Worm (Caenorhabditis elegans) whole organism, L4 larva: ENCODE results near the gene F26D11.1.

Source experiments
- D1046.2 ChIP-seq: fragments of 200-800 bp; sonication (Bioruptor generic); IDR thresholded peaks from 2 replicates; pipeline ENCODE4 v1.3.6; 2022; ENCODE audit warnings: missing genetic modification characterization, missing compliant biosample characterization
- F44E2.7 ChIP-seq: fragments of 200-800 bp; sonication (Bioruptor generic); IDR thresholded peaks from 2 replicates; pipeline ENCODE4 v2.1.2; 2022; ENCODE audit warnings: missing genetic modification characterization, missing compliant biosample characterization
- F49E8.2 ChIP-seq: sonication (generic microtip); optimal IDR thresholded peaks from 2 replicates; lab custom pipeline; 2016; ENCODE audit warnings: missing compliant biosample characterization, mild to moderate bottlenecking, missing genetic modification characterization, borderline replicate concordance
- R02D3.7 ChIP-seq: fragments of 150-350 bp; sonication (generic microtip); optimal IDR thresholded peaks from 3 replicates; lab custom pipeline; 2014; ENCODE audit warnings: missing biosample characterization, missing genetic modification characterization
- T26A8.4 ChIP-seq: fragments of 200-800 bp; sonication (Bioruptor generic); IDR thresholded peaks from 2 replicates; pipeline ENCODE4 v1.3.6; 2022; ENCODE audit warnings: missing genetic modification characterization, missing compliant biosample characterization
- Y105C5A.15 ChIP-seq: fragments of 200-800 bp; sonication (Bioruptor generic); IDR thresholded peaks from 2 replicates; pipeline ENCODE4 v1.3.6; 2022; ENCODE audit warnings: missing genetic modification characterization, missing compliant biosample characterization
- Y75B8A.6 ChIP-seq: fragments of 200-800 bp; sonication (Bioruptor generic); IDR thresholded peaks from 2 replicates; pipeline ENCODE4 v1.3.6; 2022; ENCODE audit warnings: missing genetic modification reagents, missing genetic modification characterization, missing compliant biosample characterization
- ZK337.2 ChIP-seq: fragments of 200-800 bp; sonication (Bioruptor generic); IDR thresholded peaks from 2 replicates; pipeline ENCODE4 v1.3.6; 2022; ENCODE audit warnings: missing genetic modification reagents, missing genetic modification characterization, missing compliant biosample characterization
- aha-1 ChIP-seq: fragments of 150-350 bp; peaks from one replicate; lab custom pipeline; 2014; ENCODE audit warnings: missing biosample characterization, missing genetic modification characterization
- ceh-20 ChIP-seq: fragments of 200-800 bp; sonication (Bioruptor generic); IDR thresholded peaks from 2 replicates; pipeline ENCODE4 v1.3.6; 2022; ENCODE audit warnings: missing genetic modification reagents, missing genetic modification characterization, missing compliant biosample characterization
- ceh-32 ChIP-seq: sonication (generic microtip); optimal IDR thresholded peaks from 2 replicates; lab custom pipeline; 2016; ENCODE audit warnings: mild to moderate bottlenecking, missing genetic modification characterization, missing compliant biosample characterization; ENCODE audit not compliant: poor library complexity
- ceh-44 ChIP-seq: fragments of 200-800 bp; sonication (Bioruptor generic); IDR thresholded peaks from 2 replicates; pipeline ENCODE4 v1.3.6; 2022; ENCODE audit warnings: missing genetic modification reagents, missing genetic modification characterization, missing compliant biosample characterization
- daf-12 ChIP-seq: fragments of 150-350 bp; optimal IDR thresholded peaks from 2 replicates; lab custom pipeline; 2014; ENCODE audit warnings: missing biosample characterization, missing genetic modification reagents, missing genetic modification characterization
- daf-16 ChIP-seq, 3 experiments: sonication (generic microtip); optimal IDR thresholded peaks; 2 replicates each; lab custom pipeline; 2016 to 2017; ENCODE audit warnings: missing genetic modification characterization in 3 of 3, missing genetic modification reagents in 3 of 3, mild to moderate bottlenecking in 2 of 3, missing compliant biosample characterization in 2 of 3, missing biosample characterization in 1 of 3, moderate library complexity in 1 of 3
- daf-19 ChIP-seq: fragments of 200-800 bp; sonication (Bioruptor generic); conservative IDR thresholded peaks from 2 replicates; pipeline ENCODE4 v1.3.6; 2022; ENCODE audit warnings: missing genetic modification characterization, missing compliant biosample characterization
- daf-8 ChIP-seq: fragments of 200-800 bp; sonication (Bioruptor generic); IDR thresholded peaks from 2 replicates; pipeline ENCODE4 v1.3.6; 2022; ENCODE audit warnings: missing genetic modification characterization, missing compliant biosample characterization
- duxl-1 ChIP-seq: sonication (generic microtip); optimal IDR thresholded peaks from 2 replicates; lab custom pipeline; 2016; ENCODE audit warnings: mild to moderate bottlenecking, missing genetic modification characterization, moderate library complexity, missing compliant biosample characterization; ENCODE audit not compliant: poor library complexity
- dve-1 ChIP-seq: sonication (generic microtip); optimal IDR thresholded peaks from 2 replicates; lab custom pipeline; 2017; ENCODE audit warnings: antibody characterized with exemption, mild to moderate bottlenecking, missing genetic modification characterization, missing compliant biosample characterization; ENCODE audit not compliant: insufficient read depth
- gei-8 ChIP-seq: fragments of 200-800 bp; sonication (Bioruptor generic); optimal IDR thresholded peaks from 2 replicates; lab custom pipeline; 2018; ENCODE audit warnings: mild to moderate bottlenecking, missing genetic modification characterization, missing compliant biosample characterization
- hif-1 ChIP-seq, 2 experiments: sonication (generic microtip); optimal IDR thresholded peaks; 2 replicates each; lab custom pipeline; 2016 to 2017; ENCODE audit warnings: missing compliant biosample characterization in 2 of 2, missing genetic modification characterization in 2 of 2, missing genetic modification reagents in 2 of 2, missing genotype in 2 of 2, mild to moderate bottlenecking in 1 of 2
- hlh-11 ChIP-seq: fragments of 200-800 bp; sonication (Bioruptor generic); optimal IDR thresholded peaks from 2 replicates; lab custom pipeline; 2018; ENCODE audit warnings: mild to moderate bottlenecking, missing genetic modification characterization, missing compliant biosample characterization
- hmg-1.1 ChIP-seq: fragments of 200-800 bp; sonication (Bioruptor generic); IDR thresholded peaks from 2 replicates; pipeline ENCODE4 v1.3.6; 2022; ENCODE audit warnings: missing genetic modification reagents, missing genetic modification characterization, missing compliant biosample characterization
- lim-7 ChIP-seq: fragments of 200-800 bp; sonication (Bioruptor generic); IDR thresholded peaks from 2 replicates; pipeline ENCODE4 v1.3.6; 2022; ENCODE audit warnings: missing genetic modification characterization, missing compliant biosample characterization
- lir-3 ChIP-seq: sonication (generic microtip); optimal IDR thresholded peaks from 2 replicates; lab custom pipeline; 2016; ENCODE audit warnings: mild to moderate bottlenecking, missing genetic modification characterization, missing compliant biosample characterization
- lsy-2 ChIP-seq, 2 experiments: fragments of 150-350 bp in 1 of 2; sonication (generic microtip) in 1 of 2; optimal IDR thresholded peaks; 2 replicates each; lab custom pipeline; 2014 to 2017; ENCODE audit warnings: missing biosample characterization in 2 of 2, missing genetic modification characterization in 2 of 2
- madf-9 ChIP-seq: fragments of 200-800 bp; sonication (Bioruptor generic); conservative IDR thresholded peaks from 2 replicates; pipeline ENCODE4 v1.3.6; 2022; ENCODE audit warnings: missing genetic modification reagents, missing genetic modification characterization, missing compliant biosample characterization
- mdt-29 ChIP-seq: fragments of 200-800 bp; sonication (Bioruptor generic); IDR thresholded peaks from 2 replicates; pipeline ENCODE4 v1.3.6; 2022; ENCODE audit warnings: missing genetic modification reagents, missing genetic modification characterization, missing compliant biosample characterization
- mes-2 ChIP-seq: sonication (generic microtip); optimal IDR thresholded peaks from 2 replicates; lab custom pipeline; 2016; ENCODE audit warnings: missing genotype, mild to moderate bottlenecking, missing genetic modification characterization, missing compliant biosample characterization; ENCODE audit not compliant: poor library complexity, severe bottlenecking
- mxl-3 ChIP-seq: fragments of 200-800 bp; sonication (Bioruptor generic); optimal IDR thresholded peaks from 2 replicates; lab custom pipeline; 2018; ENCODE audit warnings: mild to moderate bottlenecking, missing genetic modification characterization, missing compliant biosample characterization
- nhr-11 ChIP-seq: fragments of 150-350 bp; optimal IDR thresholded peaks from 2 replicates; lab custom pipeline; 2014; ENCODE audit warnings: missing biosample characterization, missing genetic modification characterization
- nhr-237 ChIP-seq: sonication (generic microtip); optimal IDR thresholded peaks from 2 replicates; lab custom pipeline; 2017; ENCODE audit warnings: missing biosample characterization, missing genetic modification characterization
- nhr-25 ChIP-seq: sonication (generic microtip); optimal IDR thresholded peaks from 2 replicates; lab custom pipeline; 2017; ENCODE audit warnings: missing genetic modification characterization, mild to moderate bottlenecking, missing compliant biosample characterization, antibody characterized with exemption, moderate library complexity, borderline replicate concordance; ENCODE audit not compliant: insufficient read depth
- nhr-28 ChIP-seq: fragments of 150-350 bp; optimal IDR thresholded peaks from 2 replicates; lab custom pipeline; 2014; ENCODE audit warnings: missing biosample characterization, missing genetic modification characterization
- nhr-41 ChIP-seq: fragments of 200-800 bp; sonication (Bioruptor generic); IDR thresholded peaks from 2 replicates; pipeline ENCODE4 v1.3.6; 2022; ENCODE audit warnings: missing genetic modification reagents, missing genetic modification characterization, missing compliant biosample characterization
- nhr-42 ChIP-seq: fragments of 200-800 bp; sonication (Bioruptor generic); IDR thresholded peaks from 2 replicates; pipeline ENCODE4 v1.3.6; 2022; ENCODE audit warnings: missing genetic modification characterization, missing compliant biosample characterization
- nhr-6 ChIP-seq: fragments of 150-350 bp; optimal IDR thresholded peaks from 2 replicates; lab custom pipeline; 2014; ENCODE audit warnings: missing biosample characterization, missing genetic modification characterization
- nhr-77 ChIP-seq: fragments of 150-350 bp; optimal IDR thresholded peaks from 2 replicates; lab custom pipeline; 2014; ENCODE audit warnings: missing biosample characterization, missing genetic modification characterization
- pha-4 ChIP-seq, 2 experiments: fragments of 150-350 bp in 1 of 2; fragments of 200-800 bp in 1 of 2; sonication (Bioruptor generic) in 1 of 2; IDR thresholded peaks in 1 of 2; optimal IDR thresholded peaks in 1 of 2; 2 replicates each; pipeline versions ENCODE4 v1.3.6 to Lab custom; 2014 to 2022; ENCODE audit warnings: missing genetic modification characterization in 2 of 2, missing genetic modification reagents in 2 of 2, missing biosample characterization in 1 of 2, missing compliant biosample characterization in 1 of 2
- rbr-2 ChIP-seq: sonication (generic microtip); optimal IDR thresholded peaks from 2 replicates; lab custom pipeline; 2016; ENCODE audit warnings: missing genotype, missing genetic modification characterization, missing compliant biosample characterization
- skn-1 ChIP-seq: fragments of 150-350 bp; optimal IDR thresholded peaks from 2 replicates; lab custom pipeline; 2014; ENCODE audit warnings: missing biosample characterization, missing genetic modification characterization
- snpc-4 ChIP-seq: fragments of 150-350 bp; optimal IDR thresholded peaks from 2 replicates; lab custom pipeline; 2014; ENCODE audit warnings: missing biosample characterization, missing genetic modification characterization
- spr-1 ChIP-seq: sonication (generic microtip); optimal IDR thresholded peaks from 2 replicates; lab custom pipeline; 2016; ENCODE audit warnings: mild to moderate bottlenecking, missing genetic modification characterization, missing compliant biosample characterization
- spr-3 ChIP-seq: fragments of 200-800 bp; sonication (Bioruptor generic); optimal IDR thresholded peaks from 2 replicates; lab custom pipeline; 2018; ENCODE audit warnings: mild to moderate bottlenecking, missing genetic modification characterization, missing compliant biosample characterization
- tag-97 ChIP-seq: fragments of 200-800 bp; sonication (Bioruptor generic); IDR thresholded peaks from 2 replicates; pipeline ENCODE4 v1.3.6; 2022; ENCODE audit warnings: missing genetic modification characterization, missing compliant biosample characterization
- unc-62 ChIP-seq, 3 experiments: fragments of 150-350 bp in 1 of 3; sonication (generic microtip); optimal IDR thresholded peaks in 2 of 3; peaks in 1 of 3; 1 replicate in 1 of 3; 2 replicates in 2 of 3; lab custom pipeline; 2014 to 2017; ENCODE audit warnings: missing biosample characterization in 3 of 3, missing genetic modification characterization in 3 of 3, missing genetic modification reagents in 3 of 3, missing genotype in 1 of 3
- zip-11 ChIP-seq: fragments of 200-800 bp; sonication (Bioruptor generic); IDR thresholded peaks from 2 replicates; pipeline ENCODE4 v1.3.6; 2022; ENCODE audit warnings: missing genetic modification characterization, missing compliant biosample characterization

Gene F26D11.1

DNA sequence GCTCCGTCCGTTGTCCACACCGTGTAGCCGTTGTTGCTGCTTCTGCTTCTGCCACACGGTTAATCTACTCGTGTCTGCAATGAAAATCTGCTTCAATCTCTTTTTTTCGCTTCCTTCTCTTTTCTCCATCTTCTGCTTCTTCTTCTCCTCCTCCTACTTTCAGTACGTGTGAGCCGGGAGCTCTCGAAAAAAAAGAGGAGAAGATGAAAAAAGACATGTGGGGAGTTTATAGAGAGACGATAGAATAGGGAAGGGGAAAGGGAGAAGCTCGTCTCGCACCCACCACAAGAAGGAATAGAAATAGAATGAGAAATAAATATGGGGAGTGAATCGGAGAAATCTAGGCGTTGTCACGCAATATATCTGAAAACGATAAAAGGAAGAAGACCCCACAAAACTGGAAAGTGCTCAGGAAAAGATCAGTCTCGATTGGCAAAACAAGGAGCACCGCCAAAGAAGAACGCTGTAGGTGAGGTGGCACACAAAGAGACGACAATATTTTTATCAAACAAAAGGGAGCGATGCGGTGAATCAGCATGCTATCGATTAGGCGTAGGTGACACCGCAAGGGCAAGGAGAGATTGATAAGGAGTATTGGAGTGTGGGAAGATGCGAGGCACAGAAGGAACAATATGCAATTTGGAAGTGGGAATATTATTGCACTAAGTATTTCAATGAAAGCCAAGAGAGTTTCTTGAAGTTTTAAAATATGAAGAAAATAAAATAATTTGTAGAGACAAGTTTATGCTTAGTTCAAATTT, 3.5 kb upstream of the F26D11.1 start, which contains the start of gene let-413 (continued):
- TF ChIP-seq pha-4 (GFP tag; IDR thresholded peaks at IDR 0.05; lab: Robert Waterston, UW) (0 out of 2 replicates have a peak, but pooled peaks have one; percentile 27), pha-4 (tag; optimal IDR thresholded peaks at IDR 0.05; lab: Kevin White, UChicago) (no peak), nhr-28 (tag; lab: Kevin White, UChicago) (peak; percentile 66), lsy-2 (tag; optimal IDR thresholded peaks at IDR 0.05; lab: Kevin White, UChicago) (peak in 1 of 2 experiments; percentile 23), tag-97 (GFP tag; lab: Robert Waterston, UW) (no peak), nhr-42 (no peak), daf-16 (GFP tag; optimal IDR thresholded peaks at IDR 0.05; lab: Kevin White, UChicago) (no peak), daf-16 (tag; optimal IDR thresholded peaks at IDR 0.05; lab: Kevin White, UChicago) (peak; percentile 39), F49E8.2 (no peak), hif-1 (tag; optimal IDR thresholded peaks at IDR 0.05; lab: Kevin White, UChicago) (no peak), D1046.2 (GFP tag; lab: Robert Waterston, UW) (no peak), ceh-32 (tag; lab: Kevin White, UChicago) (no peak), nhr-11 (no peak), spr-3 (GFP tag; lab: Kevin White, UChicago) (no peak), nhr-77 (no peak), R02D3.7 (tag; lab: Kevin White, UChicago) (no peak), snpc-4 (tag; lab: Kevin White, UChicago) (no peak), gei-8 (GFP tag; lab: Kevin White, UChicago) (no peak), nhr-237 (tag; lab: Kevin White, UChicago) (no peak), zip-11 (GFP tag; lab: Robert Waterston, UW) (no peak), nhr-6 (peak; percentile 44), Y105C5A.15 (GFP tag; lab: Robert Waterston, UW) (no peak), duxl-1 (no peak), daf-8 (GFP tag; lab: Robert Waterston, UW) (no peak), daf-19 (GFP tag; lab: Robert Waterston, UW) (no peak), lir-3 (tag; lab: Kevin White, UChicago) (no peak), ceh-44 (GFP tag; lab: Robert Waterston, UW) (no peak), aha-1 (peak; percentile 90), daf-12 (tag; lab: Kevin White, UChicago) (no peak), ceh-20 (GFP tag; lab: Robert Waterston, UW) (no peak), skn-1 (tag; lab: Kevin White, UChicago) (no peak), madf-9 (no peak), dve-1 (tag; lab: Kevin White, UChicago) (peak; percentile 58), mdt-29 (GFP tag; lab: Robert Waterston, UW) (no peak), nhr-25 (no peak)

DNA sequence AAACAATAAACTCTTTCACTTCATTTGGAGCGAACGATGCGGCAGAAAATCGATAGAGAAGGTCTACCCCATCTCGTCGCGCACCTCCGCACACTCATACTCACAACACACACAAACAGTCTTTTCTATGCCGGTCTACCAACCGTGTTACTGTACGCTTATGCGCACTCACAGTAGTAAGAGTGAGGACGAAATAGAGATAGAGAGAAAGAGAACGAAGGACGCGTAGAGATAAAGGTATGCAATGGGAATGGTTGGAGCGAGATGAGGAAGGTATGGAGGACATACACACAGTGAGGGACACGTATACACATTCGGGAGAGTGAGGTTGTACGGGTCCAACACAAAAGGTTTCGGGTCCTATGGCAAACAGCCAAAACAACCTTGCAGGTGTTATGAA, 2.5 kb upstream of the F26D11.1 start:
- peak; percentile 52 for TF ChIP-seq hlh-11 (tag; lab: Kevin White, UChicago)
- TF ChIP-seq Y75B8A.6 (GFP tag; lab: Robert Waterston, UW), result no peak
- TF ChIP-seq rbr-2 (tag; lab: Kevin White, UChicago), result peak; percentile 21
- peak; percentile 72 for TF ChIP-seq mxl-3 (GFP tag; lab: Kevin White, UChicago)
- TF ChIP-seq unc-62 (GFP tag; optimal IDR thresholded peaks at IDR 0.05 in 1 of 2; lab: Kevin White, UChicago), result peak in 1 of 2 experiments; percentile 81
- TF ChIP-seq unc-62 (tag; optimal IDR thresholded peaks at IDR 0.05; lab: Kevin White, UChicago), result no peak
- no peak for TF ChIP-seq daf-16 (GFP tag; optimal IDR thresholded peaks at IDR 0.05; lab: Kevin White, UChicago)
- peak; percentile 36 for TF ChIP-seq daf-16 (tag; optimal IDR thresholded peaks at IDR 0.05; lab: Kevin White, UChicago)
- TF ChIP-seq nhr-41 (GFP tag; lab: Robert Waterston, UW), result no peak
- TF ChIP-seq mes-2 (tag; lab: Kevin White, UChicago), result peak; percentile 52
- 0 out of 2 replicates have a peak, but pooled peaks have one; percentile 20 for TF ChIP-seq T26A8.4
- TF ChIP-seq F44E2.7 (GFP tag; lab: Robert Waterston, UW), result 0 out of 2 replicates have a peak, but pooled peaks have one; percentile 35
- TF ChIP-seq spr-1, result no peak
- peak; percentile 52; the same call in 1 of the 2 replicates for TF ChIP-seq hmg-1.1 (GFP tag; lab: Robert Waterston, UW)
- TF ChIP-seq lsy-2 (tag; optimal IDR thresholded peaks at IDR 0.05; lab: Kevin White, UChicago), result peak in 1 of 2 experiments; percentile 54
- peak; percentile 75 for TF ChIP-seq nhr-28 (tag; lab: Kevin White, UChicago)
- peak; percentile 41 for TF ChIP-seq nhr-6
- no peak for TF ChIP-seq lim-7 (GFP tag; lab: Robert Waterston, UW)
- TF ChIP-seq madf-9, result no peak
- peak; percentile 85 for TF ChIP-seq nhr-25
- TF ChIP-seq dve-1 (tag; lab: Kevin White, UChicago), result peak; percentile 78
- no peak for TF ChIP-seq ZK337.2
